Worm (Caenorhabditis elegans): ENCODE measurements around the gene bbs-5.

DNA sequence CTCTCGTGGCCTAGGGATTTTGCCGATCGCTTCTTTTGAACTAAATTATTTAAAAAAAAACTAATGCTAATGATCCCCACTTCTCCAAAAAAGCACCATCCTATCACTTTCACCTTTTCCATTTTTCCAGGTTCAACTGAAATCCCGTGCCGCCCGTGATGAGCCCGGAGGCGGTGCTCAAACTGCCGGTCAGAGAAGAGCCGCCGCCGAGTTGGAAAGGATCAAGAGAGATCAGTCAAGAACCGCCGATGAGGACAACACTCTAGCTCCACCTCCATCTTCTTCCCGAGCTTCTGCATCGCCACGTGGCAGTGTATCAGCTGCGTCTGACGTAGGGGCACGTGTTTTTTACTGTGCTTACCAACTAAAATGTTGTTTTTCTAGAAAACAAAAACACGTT is 8.2 kb downstream of the bbs-5 start:
- TF ChIP-seq ref-1 (GFP tag; conservative IDR thresholded peaks at IDR 0.05): no peak
- no peak for TF ChIP-seq med-1 (GFP tag; optimal IDR thresholded peaks at IDR 0.05; ENCODE audit: insufficient read depth)
- TF ChIP-seq cog-1 (tag; optimal IDR thresholded peaks at IDR 0.05): no peak
- no peak for TF ChIP-seq flt-1 (GFP tag; IDR thresholded peaks at IDR 0.05)
- no peak for TF ChIP-seq ztf-29 (GFP tag; IDR thresholded peaks at IDR 0.05)
- TF ChIP-seq tab-1 (GFP tag; IDR thresholded peaks at IDR 0.05): no peak
- no peak for TF ChIP-seq klf-2 (GFP tag; conservative IDR thresholded peaks at IDR 0.05)
- TF ChIP-seq ztf-23 (GFP tag; IDR thresholded peaks at IDR 0.05): no peak
- no peak for TF ChIP-seq T22C8.4 (GFP tag; IDR thresholded peaks at IDR 0.05)
